Fruit fly (Drosophila melanogaster) whole organism, embryonic: ENCODE data around the gene fmt.

Experiments
- Asciz ChIP-seq: fragments of 200-800 bp; sonication (Bioruptor generic); optimal IDR thresholded peaks from 2 replicates; lab custom pipeline; 2017; ENCODE audit warnings: missing biosample characterization, mild to moderate bottlenecking, missing genetic modification characterization, missing genetic modification reagents
- B-H2 ChIP-seq: fragments of 200-800 bp; sonication (Bioruptor generic); optimal IDR thresholded peaks from 2 replicates; lab custom pipeline; 2018; ENCODE audit warnings: missing biosample characterization, mild to moderate bottlenecking, missing genetic modification characterization
- CG10274 ChIP-seq: fragments of 200-800 bp; sonication (Bioruptor generic); optimal IDR thresholded peaks from 3 replicates; lab custom pipeline; 2017; ENCODE audit warnings: missing biosample characterization, mild to moderate bottlenecking, missing genetic modification characterization
- CG11247 ChIP-seq: fragments of 200-800 bp; sonication (Bioruptor generic); IDR thresholded peaks from 2 replicates; pipeline ENCODE4 v1.3.6; 2022; ENCODE audit warnings: missing biosample characterization, missing genetic modification characterization
- CG1233 ChIP-seq: fragments of 200-800 bp; sonication (Bioruptor generic); optimal IDR thresholded peaks from 4 replicates; lab custom pipeline; 2018; ENCODE audit warnings: missing biosample characterization, mild to moderate bottlenecking, missing genetic modification characterization
- CG13123 ChIP-seq: fragments of 200-800 bp; sonication (Bioruptor generic); optimal IDR thresholded peaks from 2 replicates; lab custom pipeline; 2016; ENCODE audit warnings: missing biosample characterization, missing genetic modification characterization
- CG14860 ChIP-seq: fragments of 200-800 bp; sonication (Bioruptor generic); IDR thresholded peaks from 3 replicates; pipeline ENCODE4 v1.3.6; 2022; ENCODE audit warnings: missing biosample characterization, missing genetic modification characterization; ENCODE audit not compliant: partially characterized antibody
- CG15696 ChIP-seq: fragments of 200-800 bp; sonication (Bioruptor generic); optimal IDR thresholded peaks from 2 replicates; lab custom pipeline; 2019; ENCODE audit warnings: missing biosample characterization, mild to moderate bottlenecking, missing genetic modification characterization, moderate library complexity
- CG1603 ChIP-seq: fragments of 200-800 bp; sonication (Bioruptor generic); optimal IDR thresholded peaks from 2 replicates; lab custom pipeline; 2019; ENCODE audit warnings: missing biosample characterization, mild to moderate bottlenecking, missing genetic modification characterization, moderate library complexity
- CG16813 ChIP-seq: fragments of 200-800 bp; sonication (Bioruptor generic); IDR thresholded peaks from 3 replicates; pipeline ENCODE4 v1.3.6; 2022; ENCODE audit warnings: missing biosample characterization, missing genetic modification characterization; ENCODE audit not compliant: partially characterized antibody
- CG17568 ChIP-seq: fragments of 200-800 bp; sonication (Bioruptor generic); optimal IDR thresholded peaks from 2 replicates; lab custom pipeline; 2018; ENCODE audit warnings: missing biosample characterization, mild to moderate bottlenecking, missing genetic modification characterization, moderate library complexity
- CG2202 ChIP-seq: fragments of 200-800 bp; sonication (Bioruptor generic); optimal IDR thresholded peaks from 2 replicates; lab custom pipeline; 2018; ENCODE audit warnings: missing biosample characterization, mild to moderate bottlenecking, missing genetic modification characterization
- CG2678 ChIP-seq: fragments of 200-800 bp; sonication (Bioruptor generic); optimal IDR thresholded peaks from 3 replicates; lab custom pipeline; 2019; ENCODE audit warnings: missing biosample characterization, mild to moderate bottlenecking, missing genetic modification characterization, moderate library complexity
- CG31365 ChIP-seq: fragments of 200-800 bp; sonication (Bioruptor generic); optimal IDR thresholded peaks from 2 replicates; lab custom pipeline; 2018; ENCODE audit warnings: missing biosample characterization, mild to moderate bottlenecking, missing genetic modification characterization
- CG31388 ChIP-seq: fragments of 200-800 bp; sonication (Bioruptor generic); optimal IDR thresholded peaks from 2 replicates; lab custom pipeline; 2016; ENCODE audit warnings: missing biosample characterization, missing genetic modification characterization
- CG31441 ChIP-seq: fragments of 200-800 bp; sonication (Bioruptor generic); IDR thresholded peaks from 2 replicates; pipeline ENCODE4 v1.3.6; 2022; ENCODE audit warnings: missing biosample characterization, missing genetic modification characterization
- CG3407 ChIP-seq: fragments of 200-800 bp; sonication (Bioruptor generic); optimal IDR thresholded peaks from 2 replicates; lab custom pipeline; 2018; ENCODE audit warnings: missing biosample characterization, mild to moderate bottlenecking, missing genetic modification characterization
- CG4328 ChIP-seq: fragments of 200-800 bp; sonication (Bioruptor generic); optimal IDR thresholded peaks from 3 replicates; lab custom pipeline; 2017; ENCODE audit warnings: missing biosample characterization, missing genetic modification reagents, missing genetic modification characterization
- CG4360 ChIP-seq: fragments of 200-800 bp; sonication (Bioruptor generic); IDR thresholded peaks from 2 replicates; pipeline ENCODE4 v1.3.6; 2022; ENCODE audit warnings: missing biosample characterization, missing genetic modification characterization
- CG7745 ChIP-seq: fragments of 200-800 bp; sonication (Bioruptor generic); optimal IDR thresholded peaks from 2 replicates; lab custom pipeline; 2018; ENCODE audit warnings: missing biosample characterization, mild to moderate bottlenecking, missing genetic modification characterization, moderate library complexity
- CHES-1-like ChIP-seq: fragments of 200-800 bp; sonication (Bioruptor generic); optimal IDR thresholded peaks from 2 replicates; lab custom pipeline; 2016; ENCODE audit warnings: missing biosample characterization, missing genetic modification characterization
- Deaf1 ChIP-seq: fragments of 200-800 bp; optimal IDR thresholded peaks from 3 replicates; lab custom pipeline; 2019; ENCODE audit warnings: missing biosample characterization, mild to moderate bottlenecking, missing genetic modification characterization, moderate library complexity
- H2.0 ChIP-seq: fragments of 200-800 bp; sonication (Bioruptor generic); IDR thresholded peaks from 2 replicates; pipeline ENCODE4 v1.3.6; 2022; ENCODE audit warnings: missing biosample characterization, missing genetic modification characterization
- HHEX ChIP-seq: fragments of 200-800 bp; sonication (Bioruptor generic); optimal IDR thresholded peaks from 3 replicates; lab custom pipeline; 2017; ENCODE audit warnings: missing biosample characterization, mild to moderate bottlenecking, missing genetic modification characterization, missing genetic modification reagents
- HmgD ChIP-seq: fragments of 200-800 bp; sonication (Bioruptor generic); optimal IDR thresholded peaks from 3 replicates; lab custom pipeline; 2016; ENCODE audit warnings: missing biosample characterization, missing genetic modification characterization
- HmgZ ChIP-seq: fragments of 200-800 bp; sonication (Bioruptor generic); optimal IDR thresholded peaks from 2 replicates; lab custom pipeline; 2018; ENCODE audit warnings: missing biosample characterization, mild to moderate bottlenecking, missing genetic modification characterization
- Jarid2 ChIP-seq: fragments of 200-800 bp; sonication (Bioruptor generic); optimal IDR thresholded peaks from 3 replicates; lab custom pipeline; 2017; ENCODE audit warnings: mild to moderate bottlenecking, missing biosample characterization, missing genetic modification reagents, missing genetic modification characterization
- Kr ChIP-seq: fragments of 200-800 bp; sonication (Bioruptor generic); optimal IDR thresholded peaks from 2 replicates; lab custom pipeline; 2017; ENCODE audit warnings: missing biosample characterization, mild to moderate bottlenecking, missing genetic modification characterization
- Lhr ChIP-seq: fragments of 200-800 bp; sonication (Bioruptor generic); optimal IDR thresholded peaks from 3 replicates; lab custom pipeline; 2017; ENCODE audit warnings: mild to moderate bottlenecking, missing biosample characterization, missing genetic modification reagents, missing genetic modification characterization
- Max ChIP-seq: fragments of 200-800 bp; sonication (Bioruptor generic); optimal IDR thresholded peaks from 2 replicates; lab custom pipeline; 2016; ENCODE audit warnings: missing biosample characterization, mild to moderate bottlenecking, missing genetic modification characterization
- NC2α ChIP-seq: fragments of 200-800 bp; sonication (Bioruptor generic); optimal IDR thresholded peaks from 2 replicates; lab custom pipeline; 2016; ENCODE audit warnings: missing biosample characterization, missing genetic modification characterization
- NC2β ChIP-seq: fragments of 200-800 bp; sonication (Bioruptor generic); optimal IDR thresholded peaks from 2 replicates; lab custom pipeline; 2016; ENCODE audit warnings: missing biosample characterization, missing genetic modification characterization
- Neu2 ChIP-seq: fragments of 200-800 bp; sonication (Bioruptor generic); optimal IDR thresholded peaks from 3 replicates; lab custom pipeline; 2016; ENCODE audit warnings: missing biosample characterization, missing genetic modification characterization, borderline replicate concordance
- Nf-YC ChIP-seq: fragments of 200-800 bp; optimal IDR thresholded peaks from 3 replicates; lab custom pipeline; 2019; ENCODE audit warnings: missing biosample characterization, mild to moderate bottlenecking, missing genetic modification characterization, moderate library complexity
- NfI ChIP-seq: fragments of 200-800 bp; sonication (Bioruptor generic); optimal IDR thresholded peaks from 3 replicates; lab custom pipeline; 2018; ENCODE audit warnings: missing biosample characterization, mild to moderate bottlenecking, missing genetic modification characterization, moderate library complexity
- Opbp ChIP-seq: fragments of 200-800 bp; sonication (Bioruptor generic); IDR thresholded peaks from 3 replicates; pipeline ENCODE4 v1.3.6; 2022; ENCODE audit warnings: missing biosample characterization, missing genetic modification characterization; ENCODE audit not compliant: partially characterized antibody
- Sin3A ChIP-seq: fragments of >200 bp; optimal IDR thresholded peaks from 2 replicates; lab custom pipeline; 2018
- Sry-β ChIP-seq: fragments of 200-800 bp; sonication (Bioruptor generic); optimal IDR thresholded peaks from 2 replicates; lab custom pipeline; 2018; ENCODE audit warnings: missing biosample characterization, mild to moderate bottlenecking, missing genetic modification characterization, moderate library complexity
- Xrp1 ChIP-seq: fragments of 200-800 bp; sonication (Bioruptor generic); IDR thresholded peaks from 2 replicates; pipeline ENCODE4 v1.3.6; 2022; ENCODE audit warnings: missing biosample characterization, missing genetic modification characterization
- ac ChIP-seq: fragments of 200-800 bp; sonication (Bioruptor generic); optimal IDR thresholded peaks from 3 replicates; lab custom pipeline; 2017; ENCODE audit warnings: missing biosample characterization, mild to moderate bottlenecking, missing genetic modification characterization
- disco-r ChIP-seq: fragments of 200-800 bp; sonication (Bioruptor generic); optimal IDR thresholded peaks from 2 replicates; lab custom pipeline; 2016; ENCODE audit warnings: missing biosample characterization, missing genetic modification characterization
- fru ChIP-seq: fragments of >200 bp; optimal IDR thresholded peaks from 2 replicates; lab custom pipeline; 2017
- fu2 ChIP-seq: fragments of 200-800 bp; sonication (Bioruptor generic); optimal IDR thresholded peaks from 2 replicates; lab custom pipeline; 2016; ENCODE audit warnings: missing biosample characterization, missing genetic modification characterization
- gsb ChIP-seq: fragments of 200-800 bp; sonication (Bioruptor generic); IDR thresholded peaks from 2 replicates; pipeline ENCODE4 v1.3.6; 2022; ENCODE audit warnings: missing biosample characterization, missing genetic modification characterization
- kni ChIP-seq: fragments of 200-800 bp; sonication (Bioruptor generic); optimal IDR thresholded peaks from 3 replicates; lab custom pipeline; 2017; ENCODE audit warnings: mild to moderate bottlenecking, missing biosample characterization, missing genetic modification reagents, missing genetic modification characterization
- nau ChIP-seq: fragments of 200-800 bp; sonication (Bioruptor generic); optimal IDR thresholded peaks from 3 replicates; lab custom pipeline; 2017; ENCODE audit warnings: missing biosample characterization, mild to moderate bottlenecking, missing genetic modification characterization, missing genetic modification reagents
- sr ChIP-seq: fragments of 200-800 bp; sonication (Bioruptor generic); IDR thresholded peaks from 3 replicates; pipeline ENCODE4 v1.3.6; 2022; ENCODE audit warnings: missing biosample characterization, missing genetic modification characterization
- tx ChIP-seq: fragments of 200-800 bp; sonication (Bioruptor generic); optimal IDR thresholded peaks from 2 replicates; lab custom pipeline; 2016; ENCODE audit warnings: missing biosample characterization, missing genetic modification characterization
- z ChIP-seq: fragments of 200-800 bp; sonication (Bioruptor generic); IDR thresholded peaks from 3 replicates; pipeline ENCODE4 v1.3.6; 2022; ENCODE audit warnings: missing biosample characterization, missing genetic modification characterization
- zen ChIP-seq: fragments of 200-800 bp; sonication (Bioruptor generic); optimal IDR thresholded peaks from 3 replicates; lab custom pipeline; 2018; ENCODE audit warnings: missing biosample characterization, mild to moderate bottlenecking, missing genetic modification characterization, moderate library complexity
- zfh2 ChIP-seq: fragments of 200-800 bp; sonication (Bioruptor generic); optimal IDR thresholded peaks from 2 replicates; lab custom pipeline; 2016; ENCODE audit warnings: missing biosample characterization, missing genetic modification characterization

The fmt gene

DNA sequence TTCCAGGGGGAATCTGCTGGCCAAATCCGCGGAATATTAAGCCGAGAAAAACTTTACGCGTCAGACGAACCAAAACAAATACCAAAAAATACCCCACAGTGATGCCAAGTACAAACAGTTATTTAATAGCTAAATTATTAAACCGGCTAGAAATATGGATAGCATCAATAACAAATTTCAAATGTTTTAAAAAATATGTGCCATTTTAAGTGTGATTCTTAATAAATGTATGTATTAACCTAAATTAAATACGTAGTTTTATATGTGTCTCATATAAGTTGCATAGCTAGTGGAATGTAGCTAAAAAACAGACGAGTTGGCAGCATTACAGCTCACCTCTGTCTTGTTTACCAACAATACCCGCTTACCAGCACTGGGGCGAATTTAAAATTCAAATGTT is 8.1 kb upstream of the fmt start, which contains the start of gene CG10274 (continued):
- TF ChIP-seq tx (peak; percentile 45), Asciz (no peak), Xrp1 (GFP tag; lab: Robert Waterston, UW) (peak; percentile 82), Kr (GFP tag; lab: Kevin White, UChicago) (no peak), CG7745 (no peak), Opbp (GFP tag; lab: Robert Waterston, UW) (no peak), Deaf1 (tag; lab: Kevin White, UChicago) (no peak), ac (GFP tag; lab: Kevin White, UChicago) (no peak), Nf-YC (no peak), Neu2 (GFP tag; lab: Kevin White, UChicago) (no peak), CG13123 (GFP tag; lab: Kevin White, UChicago) (peak; percentile 36), Sry-β (GFP tag; lab: Kevin White, UChicago) (peak; percentile 100), zen (tag; lab: Kevin White, UChicago) (peak; percentile 81), CHES-1-like (peak; percentile 79), CG16813 (GFP tag; lab: Robert Waterston, UW) (no peak), CG1603 (tag; lab: Kevin White, UChicago) (no peak), HHEX (no peak), CG2678 (no peak), B-H2 (GFP tag; lab: Kevin White, UChicago) (no peak), z (GFP tag; lab: Robert Waterston, UW) (no peak), CG1233 (GFP tag; lab: Kevin White, UChicago) (peak; percentile 65), nau (GFP tag; lab: Kevin White, UChicago) (no peak), CG15696 (tag; lab: Kevin White, UChicago) (peak; percentile 82), CG17568 (no peak), CG31388 (GFP tag; lab: Kevin White, UChicago) (no peak), HmgD (GFP tag; lab: Kevin White, UChicago) (peak; percentile 6), CG4360 (no peak), Jarid2 (GFP tag; lab: Kevin White, UChicago) (no peak), NC2β (GFP tag; lab: Kevin White, UChicago) (peak; percentile 23), Max (GFP tag; lab: Kevin White, UChicago) (peak; percentile 74), CG10274 (peak; percentile 56), CG3407 (peak; percentile 29), CG14860 (GFP tag; lab: Robert Waterston, UW) (no peak), fu2 (peak; percentile 71), gsb (GFP tag; lab: Robert Waterston, UW) (no peak; the same call in 1 of the 2 replicates), CG31441 (no peak; the same call in 1 of the 2 replicates), kni (no peak), CG4328 (peak; percentile 50), disco-r (GFP tag; lab: Kevin White, UChicago) (no peak), HmgZ (tag; lab: Kevin White, UChicago) (peak; percentile 90), CG31365 (tag; lab: Kevin White, UChicago) (no peak), CG2202 (peak; percentile 57), CG11247 (GFP tag; lab: Robert Waterston, UW) (peak; percentile 59; the same call in 1 of the 2 replicates), sr (GFP tag; lab: Robert Waterston, UW) (no peak), NfI (GFP tag; lab: Kevin White, UChicago) (peak; percentile 81), Lhr (GFP tag; lab: Kevin White, UChicago) (peak; percentile 55), NC2α (GFP tag; lab: Kevin White, UChicago) (peak; percentile 35), H2.0 (GFP tag; lab: Robert Waterston, UW) (peak; percentile 56; the same call in 1 of the 2 replicates), fru (lab: Kevin White, UChicago) (no peak), Sin3A (lab: Kevin White, UChicago) (peak; percentile 75), zfh2 (GFP tag; lab: Kevin White, UChicago) (peak; percentile 80)
